Worm (Caenorhabditis elegans) whole organism, young adult: ENCODE results near the gene lin-18.

Experiments used
- F49E8.2 ChIP-seq: sonication (generic microtip); optimal IDR thresholded peaks from 3 replicates; lab custom pipeline; 2017; ENCODE audit warnings: missing genetic modification characterization, mild to moderate bottlenecking, missing compliant biosample characterization, antibody characterized with exemption, moderate library complexity; ENCODE audit not compliant: insufficient read depth
- T07F8.4 ChIP-seq: sonication (generic microtip); optimal IDR thresholded peaks from 2 replicates; lab custom pipeline; 2016; ENCODE audit warnings: mild to moderate bottlenecking, missing genetic modification characterization, moderate library complexity, missing compliant biosample characterization
- Y56A3A.18 ChIP-seq: fragments of 200-800 bp; sonication (Bioruptor generic); IDR thresholded peaks from 2 replicates; pipeline ENCODE4 v1.3.6; 2022; ENCODE audit warnings: missing genetic modification reagents, missing genetic modification characterization, missing compliant biosample characterization
- ama-1 ChIP-seq, 3 experiments: fragments of 150-350 bp in 1 of 3; sonication (generic microtip) in 2 of 3; optimal IDR thresholded peaks; 2 replicates each; lab custom pipeline; 2014 to 2018; ENCODE audit warnings: missing biosample characterization in 2 of 3, missing genetic modification characterization in 2 of 3, missing genetic modification reagents in 2 of 3
- bed-1 ChIP-seq: fragments of 200-800 bp; sonication (Bioruptor generic); IDR thresholded peaks from 2 replicates; pipeline ENCODE4 v1.3.6; 2022; ENCODE audit warnings: missing genetic modification reagents, missing genetic modification characterization, missing compliant biosample characterization
- cebp-1 ChIP-seq, 2 experiments: fragments of 200-800 bp in 1 of 2; sonication (Bioruptor generic) in 1 of 2; sonication (generic microtip) in 1 of 2; IDR thresholded peaks in 1 of 2; optimal IDR thresholded peaks in 1 of 2; 2 replicates each; pipeline versions ENCODE4 v1.3.6 to Lab custom; 2017 to 2022; ENCODE audit warnings: missing compliant biosample characterization in 2 of 2, missing genetic modification characterization in 2 of 2, mild to moderate bottlenecking in 1 of 2, missing genetic modification reagents in 1 of 2, moderate library complexity in 1 of 2
- ceh-40 ChIP-seq: fragments of 200-800 bp; sonication (Bioruptor generic); IDR thresholded peaks from 2 replicates; pipeline ENCODE4 v1.3.6; 2022; ENCODE audit warnings: missing genetic modification characterization, missing compliant biosample characterization
- lir-1 ChIP-seq: fragments of 200-800 bp; sonication (Bioruptor generic); conservative IDR thresholded peaks from 2 replicates; pipeline ENCODE4 v1.3.6; 2022; ENCODE audit warnings: missing genetic modification reagents, missing genetic modification characterization, missing compliant biosample characterization
- pha-4 ChIP-seq: fragments of 150-350 bp; sonication (generic microtip); optimal IDR thresholded peaks from 2 replicates; lab custom pipeline; 2014; ENCODE audit warnings: missing biosample characterization, missing genetic modification reagents, missing genetic modification characterization
- ztf-25 ChIP-seq: fragments of 200-800 bp; sonication (Bioruptor generic); IDR thresholded peaks from 2 replicates; pipeline ENCODE4 v1.3.6; 2022; ENCODE audit warnings: missing genetic modification reagents, missing genetic modification characterization, missing compliant biosample characterization

ce11 chrX:3931350-3931749, 27.0 kb upstream of the lin-18 start, which contains the start of gene adt-3:
- TF ChIP-seq cebp-1 (GFP tag; IDR thresholded peaks at IDR 0.05; lab: Robert Waterston, UW) (no peak), cebp-1 (tag; optimal IDR thresholded peaks at IDR 0.05; lab: Kevin White, UChicago) (no peak), pha-4 (no peak), F49E8.2 (no peak), ama-1 (optimal IDR thresholded peaks at IDR 0.05; lab: Kevin White, UChicago) (no peak), ama-1 (GFP tag; optimal IDR thresholded peaks at IDR 0.05; lab: Kevin White, UChicago) (no peak), bed-1 (GFP tag; lab: Robert Waterston, UW) (no peak), lir-1 (GFP tag; lab: Robert Waterston, UW) (no peak), T07F8.4 (tag; lab: Kevin White, UChicago) (no peak), ztf-25 (GFP tag; lab: Robert Waterston, UW) (no peak), ceh-40 (GFP tag; lab: Robert Waterston, UW) (no peak), Y56A3A.18 (no peak)
